Fruit fly (Drosophila melanogaster): ENCODE data around the gene smog.

- TF ChIP-seq CG8478 (optimal IDR thresholded peaks at IDR 0.05): no peak
- no peak for TF ChIP-seq CTCF (optimal IDR thresholded peaks at IDR 0.05)
Measured at dm6 chr2L:4821757-4822156, 30.9 kb upstream of the smog start, which contains the start of gene CG15628.
